Fruit fly (Drosophila melanogaster) whole organism: ENCODE data around the gene Naxd.

Experiments
- CG8478 ChIP-seq: fragments of >200 bp; optimal IDR thresholded peaks from 2 replicates; lab custom pipeline; 2018; ENCODE audit warnings: inconsistent platforms
- Dll ChIP-seq: fragments of >200 bp; optimal IDR thresholded peaks from 2 replicates; lab custom pipeline; 2017
- pan ChIP-seq: fragments of >200 bp; optimal IDR thresholded peaks from 2 replicates; lab custom pipeline; 2017
- psq ChIP-seq: fragments of >200 bp; optimal IDR thresholded peaks from 2 replicates; lab custom pipeline; 2017
- usp ChIP-seq: fragments of >200 bp; optimal IDR thresholded peaks from 2 replicates; lab custom pipeline; 2017; ENCODE audit warnings: missing biosample characterization, missing genetic modification characterization, mixed read lengths

DNA sequence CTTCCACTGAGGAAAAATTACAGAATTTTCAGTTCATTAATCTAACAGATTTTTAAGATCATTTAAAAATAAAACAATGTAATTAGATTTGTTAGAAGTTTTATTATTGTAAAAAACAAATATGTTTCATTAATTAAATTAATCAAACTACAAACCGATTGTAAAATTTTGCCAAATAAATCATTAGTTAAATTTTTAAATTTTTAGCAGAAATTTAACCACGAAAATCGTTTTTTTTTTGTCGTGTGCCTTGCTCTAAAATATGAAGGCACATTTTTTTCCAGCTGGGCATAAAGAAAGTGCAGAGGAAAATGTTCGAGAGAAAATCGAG, 23.6 kb downstream of the Naxd start:
- TF ChIP-seq CG8478 (lab: Kevin White, UChicago) = no peak
- no peak for TF ChIP-seq usp
- no peak for TF ChIP-seq Dll (lab: Kevin White, UChicago)
- TF ChIP-seq psq (lab: Kevin White, UChicago) = no peak
- no peak for TF ChIP-seq pan (lab: Kevin White, UChicago)
